Worm (Caenorhabditis elegans) whole organism, L4/young adult: ENCODE results near the gene ntl-3.

Experiments used
- W03F9.2 ChIP-seq: fragments of 150-350 bp; optimal IDR thresholded peaks from 2 replicates; lab custom pipeline; 2014; ENCODE audit warnings: missing biosample characterization, missing genetic modification characterization
- dao-5 ChIP-seq: sonication (generic microtip); optimal IDR thresholded peaks from 2 replicates; lab custom pipeline; 2016; ENCODE audit warnings: missing genotype, missing genetic modification characterization, moderate library complexity, missing compliant biosample characterization
- him-1 ChIP-seq: sonication (generic microtip); optimal IDR thresholded peaks from 2 replicates; lab custom pipeline; 2016; ENCODE audit warnings: missing genotype, missing genetic modification reagents, missing genetic modification characterization, missing compliant biosample characterization

DNA sequence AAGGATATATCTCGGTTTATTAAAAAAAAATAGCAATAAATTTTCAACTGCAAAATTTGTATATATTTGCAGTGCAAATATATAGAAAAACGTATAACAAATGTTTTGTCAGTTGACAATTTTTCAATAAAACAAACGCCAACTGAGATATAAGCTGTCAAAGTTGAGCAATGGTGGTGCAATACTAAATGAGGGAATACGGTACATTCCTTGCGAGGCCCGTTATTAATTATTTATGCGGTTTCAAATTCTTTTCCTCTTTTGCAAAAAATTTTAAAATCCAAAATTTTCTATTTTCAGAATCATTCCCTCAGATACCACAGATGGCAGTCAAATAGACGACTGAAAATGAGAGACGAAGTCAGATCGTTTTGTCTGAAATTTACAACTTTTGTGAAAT, 50.8 kb downstream of the ntl-3 start, which contains the start of gene twk-39:
- TF ChIP-seq dao-5 = no peak
- TF ChIP-seq him-1 (tag; lab: Kevin White, UChicago) = no peak
- TF ChIP-seq W03F9.2 = no peak
